Worm (Caenorhabditis elegans) whole organism, late embryonic: ENCODE measurements around the gene cutl-1.

ENCODE experiments used
- F13H6.1 ChIP-seq: sonication (generic microtip); optimal IDR thresholded peaks from 2 replicates; lab custom pipeline; 2016; ENCODE audit warnings: missing genetic modification characterization, missing compliant biosample characterization
- K09A11.1 ChIP-seq: sonication (generic microtip); optimal IDR thresholded peaks from 2 replicates; lab custom pipeline; 2017; ENCODE audit warnings: antibody characterized with exemption, mild to moderate bottlenecking, missing genetic modification characterization, missing compliant biosample characterization; ENCODE audit not compliant: insufficient read depth
- Y22D7AL.16 ChIP-seq: sonication (generic microtip); optimal IDR thresholded peaks from 2 replicates; lab custom pipeline; 2016; ENCODE audit warnings: missing genetic modification characterization, missing compliant biosample characterization
- ahr-1 ChIP-seq: sonication (generic microtip); optimal IDR thresholded peaks from 2 replicates; lab custom pipeline; 2016; ENCODE audit warnings: missing genetic modification characterization, missing compliant biosample characterization
- ceh-2 ChIP-seq: sonication (generic microtip); optimal IDR thresholded peaks from 2 replicates; lab custom pipeline; 2016; ENCODE audit warnings: missing genotype, missing genetic modification characterization, missing compliant biosample characterization
- ceh-24 ChIP-seq: sonication (generic microtip); optimal IDR thresholded peaks from 2 replicates; lab custom pipeline; 2016; ENCODE audit warnings: mild to moderate bottlenecking, missing genetic modification characterization, missing compliant biosample characterization
- ceh-34 ChIP-seq: sonication (generic microtip); optimal IDR thresholded peaks from 2 replicates; lab custom pipeline; 2016; ENCODE audit warnings: mild to moderate bottlenecking, missing genetic modification characterization, missing compliant biosample characterization
- ceh-48 ChIP-seq: sonication (generic microtip); optimal IDR thresholded peaks from 2 replicates; lab custom pipeline; 2016; ENCODE audit warnings: missing genetic modification characterization, inconsistent platforms, missing compliant biosample characterization
- che-1 ChIP-seq: sonication (generic microtip); optimal IDR thresholded peaks from 2 replicates; lab custom pipeline; 2016; ENCODE audit warnings: mild to moderate bottlenecking, missing genetic modification characterization, missing compliant biosample characterization
- dve-1 ChIP-seq: sonication (generic microtip); optimal IDR thresholded peaks from 2 replicates; lab custom pipeline; 2017; ENCODE audit warnings: antibody characterized with exemption, mild to moderate bottlenecking, missing genetic modification characterization, missing compliant biosample characterization
- elt-2 ChIP-seq: sonication (generic microtip); optimal IDR thresholded peaks from 2 replicates; lab custom pipeline; 2016; ENCODE audit warnings: missing genetic modification reagents, missing genetic modification characterization, missing compliant biosample characterization
- ets-4 ChIP-seq: sonication (generic microtip); optimal IDR thresholded peaks from 2 replicates; lab custom pipeline; 2016; ENCODE audit warnings: missing genetic modification characterization, missing compliant biosample characterization
- fax-1 ChIP-seq: sonication (generic microtip); optimal IDR thresholded peaks from 2 replicates; lab custom pipeline; 2016; ENCODE audit warnings: missing genotype, missing genetic modification characterization, missing compliant biosample characterization
- fkh-10 ChIP-seq: fragments of 150-350 bp; optimal IDR thresholded peaks from 2 replicates; lab custom pipeline; 2014; ENCODE audit warnings: missing biosample characterization, missing genetic modification reagents, missing genetic modification characterization
- fkh-6 ChIP-seq: sonication (generic microtip); optimal IDR thresholded peaks from 2 replicates; lab custom pipeline; 2016; ENCODE audit warnings: missing genetic modification characterization, missing compliant biosample characterization
- gmeb-2 ChIP-seq: sonication (generic microtip); optimal IDR thresholded peaks from 2 replicates; lab custom pipeline; 2016; ENCODE audit warnings: missing genetic modification characterization, inconsistent platforms, missing compliant biosample characterization
- hlh-30 ChIP-seq: sonication (generic microtip); optimal IDR thresholded peaks from 2 replicates; lab custom pipeline; 2017; ENCODE audit warnings: antibody characterized with exemption, missing genetic modification characterization, missing compliant biosample characterization; ENCODE audit not compliant: insufficient read depth
- hlh-6 ChIP-seq: sonication (generic microtip); optimal IDR thresholded peaks from 2 replicates; lab custom pipeline; 2016; ENCODE audit warnings: missing genotype, missing genetic modification characterization, missing compliant biosample characterization
- hlh-8 ChIP-seq: sonication (generic microtip); optimal IDR thresholded peaks from 2 replicates; lab custom pipeline; 2016; ENCODE audit warnings: missing genotype, missing genetic modification characterization, missing compliant biosample characterization
- lim-6 ChIP-seq: sonication (generic microtip); optimal IDR thresholded peaks from 2 replicates; lab custom pipeline; 2016; ENCODE audit warnings: missing genetic modification characterization, missing compliant biosample characterization
- lin-11 ChIP-seq: fragments of 200-800 bp; sonication (Bioruptor generic); optimal IDR thresholded peaks from 2 replicates; lab custom pipeline; 2018; ENCODE audit warnings: mild to moderate bottlenecking, missing genetic modification characterization, missing compliant biosample characterization
- madf-2 ChIP-seq: sonication (generic microtip); optimal IDR thresholded peaks from 2 replicates; lab custom pipeline; 2017; ENCODE audit warnings: missing genetic modification characterization, missing compliant biosample characterization
- mec-3 ChIP-seq: sonication (generic microtip); optimal IDR thresholded peaks from 2 replicates; lab custom pipeline; 2016; ENCODE audit warnings: borderline replicate concordance, missing genetic modification characterization, missing compliant biosample characterization
- nhr-232 ChIP-seq: sonication (generic microtip); optimal IDR thresholded peaks from 2 replicates; lab custom pipeline; 2016; ENCODE audit warnings: missing genetic modification characterization, missing compliant biosample characterization
- pag-3 ChIP-seq: sonication (generic microtip); optimal IDR thresholded peaks from 2 replicates; lab custom pipeline; 2016; ENCODE audit warnings: missing compliant biosample characterization, missing genetic modification characterization, borderline replicate concordance
- pat-9 ChIP-seq: fragments of 200-800 bp; sonication (Bioruptor generic); optimal IDR thresholded peaks from 2 replicates; lab custom pipeline; 2018; ENCODE audit warnings: mild to moderate bottlenecking, missing genetic modification characterization, moderate library complexity, missing compliant biosample characterization
- pqm-1 ChIP-seq: sonication (generic microtip); optimal IDR thresholded peaks from 2 replicates; lab custom pipeline; 2016; ENCODE audit warnings: missing genetic modification characterization, missing compliant biosample characterization
- rnt-1 ChIP-seq: sonication (generic microtip); optimal IDR thresholded peaks from 2 replicates; lab custom pipeline; 2016; ENCODE audit warnings: missing genetic modification characterization, missing compliant biosample characterization
- sdc-2 ChIP-seq: sonication (generic microtip); optimal IDR thresholded peaks from 2 replicates; lab custom pipeline; 2016; ENCODE audit warnings: missing genotype, missing genetic modification characterization, missing compliant biosample characterization
- sox-2 ChIP-seq: fragments of 200-800 bp; sonication (Bioruptor generic); IDR thresholded peaks from 2 replicates; pipeline ENCODE4 v1.3.6; 2022; ENCODE audit warnings: missing genetic modification reagents, missing genetic modification characterization, missing compliant biosample characterization
- sox-4 ChIP-seq: sonication (generic microtip); optimal IDR thresholded peaks from 2 replicates; lab custom pipeline; 2017; ENCODE audit warnings: mild to moderate bottlenecking, missing genetic modification characterization, inconsistent platforms, missing compliant biosample characterization
- ttx-3 ChIP-seq: sonication (generic microtip); optimal IDR thresholded peaks from 2 replicates; lab custom pipeline; 2016; ENCODE audit warnings: missing genetic modification reagents, missing genetic modification characterization, missing compliant biosample characterization
- unc-3 ChIP-seq, 2 experiments: fragments of 200-800 bp in 1 of 2; sonication (Bioruptor generic) in 1 of 2; sonication (generic microtip) in 1 of 2; conservative IDR thresholded peaks in 1 of 2; optimal IDR thresholded peaks in 1 of 2; 2 replicates each; pipeline versions ENCODE4 v1.3.6 to Lab custom; 2016 to 2022; ENCODE audit warnings: missing compliant biosample characterization in 2 of 2, missing genetic modification characterization in 2 of 2, missing genetic modification reagents in 1 of 2
- unc-42 ChIP-seq: sonication (generic microtip); optimal IDR thresholded peaks from 2 replicates; lab custom pipeline; 2016; ENCODE audit warnings: missing genotype, missing genetic modification characterization, missing compliant biosample characterization
- unc-55 ChIP-seq: sonication (generic microtip); optimal IDR thresholded peaks from 2 replicates; lab custom pipeline; 2017; ENCODE audit warnings: missing biosample characterization, missing genetic modification reagents, missing genetic modification characterization
- ztf-16 ChIP-seq: sonication (generic microtip); optimal IDR thresholded peaks from 2 replicates; lab custom pipeline; 2017; ENCODE audit warnings: missing genetic modification characterization, missing compliant biosample characterization

The cutl-1 gene

DNA sequence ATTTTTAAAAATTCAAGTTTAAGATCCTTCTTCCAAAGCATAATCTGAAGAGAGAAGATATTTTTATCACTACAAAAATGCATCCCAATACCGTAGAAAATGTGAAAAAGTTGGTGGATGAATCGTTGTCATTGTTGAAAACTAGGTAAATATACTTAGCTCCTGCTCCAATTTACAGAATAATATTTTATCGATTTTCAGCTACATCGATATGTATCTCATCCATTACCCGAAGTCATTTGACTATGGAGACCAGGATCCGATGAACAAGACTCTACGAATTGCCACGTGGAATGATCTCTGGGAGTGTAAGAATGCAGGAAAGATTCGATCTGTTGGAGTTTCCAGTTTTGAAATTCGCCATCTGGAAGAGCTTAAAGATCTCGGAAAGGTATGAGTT is 2.5 kb upstream of the cutl-1 start:
- no peak for TF ChIP-seq ahr-1 (tag; lab: Kevin White, UChicago)
- TF ChIP-seq F13H6.1 (tag; lab: Kevin White, UChicago): no peak
- TF ChIP-seq rnt-1 (tag; lab: Kevin White, UChicago): no peak
- no peak for TF ChIP-seq unc-55
- no peak for TF ChIP-seq che-1
- no peak for TF ChIP-seq unc-42
- no peak for TF ChIP-seq fkh-6
- no peak for TF ChIP-seq ceh-34 (tag; lab: Kevin White, UChicago)
- no peak for TF ChIP-seq sox-2 (GFP tag; lab: Robert Waterston, UW)
- no peak for TF ChIP-seq hlh-6 (tag; lab: Kevin White, UChicago)
- TF ChIP-seq sdc-2 (tag; lab: Kevin White, UChicago): no peak
- no peak for TF ChIP-seq pag-3 (tag; lab: Kevin White, UChicago)
- TF ChIP-seq fax-1 (tag; lab: Kevin White, UChicago): no peak
- TF ChIP-seq ztf-16 (tag; lab: Kevin White, UChicago): no peak
- TF ChIP-seq hlh-30 (tag; lab: Kevin White, UChicago): no peak
- no peak for TF ChIP-seq K09A11.1 (tag; lab: Kevin White, UChicago)
- no peak for TF ChIP-seq unc-3 (GFP tag; conservative IDR thresholded peaks at IDR 0.05; lab: Robert Waterston, UW)
- TF ChIP-seq unc-3 (tag; optimal IDR thresholded peaks at IDR 0.05; lab: Kevin White, UChicago): no peak
- TF ChIP-seq nhr-232 (tag; lab: Kevin White, UChicago): no peak
- no peak for TF ChIP-seq lim-6 (tag; lab: Kevin White, UChicago)
- TF ChIP-seq Y22D7AL.16 (tag; lab: Kevin White, UChicago): no peak

- TF ChIP-seq pat-9 (tag; lab: Kevin White, UChicago): no peak
- TF ChIP-seq pqm-1 (tag; lab: Kevin White, UChicago): no peak
- TF ChIP-seq madf-2 (tag; lab: Kevin White, UChicago): no peak
- TF ChIP-seq sox-4 (tag; lab: Kevin White, UChicago): no peak
- no peak for TF ChIP-seq nhr-232 (tag; lab: Kevin White, UChicago)
- no peak for TF ChIP-seq gmeb-2 (tag; lab: Kevin White, UChicago)
- no peak for TF ChIP-seq fkh-6
- no peak for TF ChIP-seq ceh-2 (tag; lab: Kevin White, UChicago)
- no peak for TF ChIP-seq elt-2 (tag; lab: Kevin White, UChicago)
- no peak for TF ChIP-seq ttx-3
Measured at ce11 chrV:13407913-13408312, 2.0 kb upstream of the cutl-1 start, which contains the start of gene F53F1.3. F53F1.3 (plus strand) TSS chrV:13408242.

- TF ChIP-seq dve-1 (tag; lab: Kevin White, UChicago) (no peak), sox-4 (tag; lab: Kevin White, UChicago) (no peak), ets-4 (no peak), ceh-48 (tag; lab: Kevin White, UChicago) (no peak), unc-42 (no peak), ceh-24 (no peak), fkh-10 (GFP tag; lab: Kevin White, UChicago) (no peak), fkh-6 (no peak), ceh-34 (tag; lab: Kevin White, UChicago) (no peak), pat-9 (tag; lab: Kevin White, UChicago) (no peak), lin-11 (tag; lab: Kevin White, UChicago) (no peak), unc-3 (GFP tag; conservative IDR thresholded peaks at IDR 0.05; lab: Robert Waterston, UW) (no peak), unc-3 (tag; optimal IDR thresholded peaks at IDR 0.05; lab: Kevin White, UChicago) (no peak), mec-3 (tag; lab: Kevin White, UChicago) (no peak), ztf-16 (tag; lab: Kevin White, UChicago) (no peak), hlh-8 (tag; lab: Kevin White, UChicago) (no peak)
Measured at ce11 chrV:13406511-13406910, 597 bp upstream of the cutl-1 start, which contains the start of gene F53F1.2. F53F1.2 (plus strand) TSS chrV:13406816.
